Fruit fly (Drosophila melanogaster) whole organism, pupa: Measurements from ENCODE around the gene Aplip1.

Experiments
- CG10348 ChIP-seq: fragments of 200-800 bp; sonication (Bioruptor generic); IDR thresholded peaks from 2 replicates; pipeline ENCODE4 v1.3.6; 2022; ENCODE audit warnings: missing biosample characterization, missing genetic modification characterization
- CG12605 ChIP-seq: fragments of 200-800 bp; sonication (Bioruptor generic); IDR thresholded peaks from 2 replicates; pipeline ENCODE4 v1.3.6; 2022; ENCODE audit warnings: missing biosample characterization, missing genetic modification characterization
- CG13204 ChIP-seq: fragments of 200-800 bp; sonication (Bioruptor generic); optimal IDR thresholded peaks from 2 replicates; lab custom pipeline; 2018; ENCODE audit warnings: missing biosample characterization, mild to moderate bottlenecking, missing genetic modification characterization, moderate library complexity
- CG14655 ChIP-seq: fragments of 200-800 bp; sonication (Bioruptor generic); optimal IDR thresholded peaks from 3 replicates; lab custom pipeline; 2017; ENCODE audit warnings: mild to moderate bottlenecking, missing biosample characterization, missing genetic modification reagents, missing genetic modification characterization
- CG15710 ChIP-seq: fragments of 200-800 bp; sonication (Bioruptor generic); optimal IDR thresholded peaks from 2 replicates; lab custom pipeline; 2018; ENCODE audit warnings: missing biosample characterization, mild to moderate bottlenecking, missing genetic modification characterization, moderate library complexity
- CG17806 ChIP-seq: fragments of 200-800 bp; sonication (Bioruptor generic); optimal IDR thresholded peaks from 2 replicates; lab custom pipeline; 2018; ENCODE audit warnings: missing biosample characterization, mild to moderate bottlenecking, missing genetic modification characterization, moderate library complexity
- CG32121 ChIP-seq: fragments of 200-800 bp; sonication (Bioruptor generic); IDR thresholded peaks from 2 replicates; pipeline ENCODE4 v1.3.6; 2022; ENCODE audit warnings: missing biosample characterization, missing genetic modification characterization
- CG34367 ChIP-seq: fragments of 200-800 bp; sonication (Bioruptor generic); optimal IDR thresholded peaks from 2 replicates; lab custom pipeline; 2018; ENCODE audit warnings: missing biosample characterization, mild to moderate bottlenecking, missing genetic modification characterization
- CG4496 ChIP-seq: fragments of 200-800 bp; sonication (Bioruptor generic); IDR thresholded peaks from 3 replicates; pipeline ENCODE4 v1.3.6; 2022; ENCODE audit warnings: missing biosample characterization, missing genetic modification characterization
- CG8159 ChIP-seq: fragments of 200-800 bp; sonication (Bioruptor generic); optimal IDR thresholded peaks from 3 replicates; lab custom pipeline; 2018; ENCODE audit warnings: missing biosample characterization, mild to moderate bottlenecking, missing genetic modification characterization, moderate library complexity
- CG8301 ChIP-seq: fragments of 200-800 bp; sonication (Bioruptor generic); optimal IDR thresholded peaks from 2 replicates; lab custom pipeline; 2018; ENCODE audit warnings: missing biosample characterization, mild to moderate bottlenecking, missing genetic modification characterization
- CG9948 ChIP-seq: fragments of 200-800 bp; sonication (Bioruptor generic); optimal IDR thresholded peaks from 2 replicates; lab custom pipeline; 2018; ENCODE audit warnings: missing biosample characterization, mild to moderate bottlenecking, missing genetic modification characterization, moderate library complexity
- D1 ChIP-seq: fragments of 200-800 bp; sonication (Bioruptor generic); optimal IDR thresholded peaks from 2 replicates; lab custom pipeline; 2018; ENCODE audit warnings: missing biosample characterization, mild to moderate bottlenecking, missing genetic modification characterization, moderate library complexity
- EcR ChIP-seq: fragments of 200-800 bp; sonication (Bioruptor generic); optimal IDR thresholded peaks from 3 replicates; lab custom pipeline; 2019; ENCODE audit warnings: missing biosample characterization, missing genetic modification characterization, mild to moderate bottlenecking, moderate library complexity, missing genetic modification reagents
- Ets98B ChIP-seq: fragments of 200-800 bp; sonication (Bioruptor generic); IDR thresholded peaks from 2 replicates; pipeline ENCODE4 v1.3.6; 2022; ENCODE audit warnings: missing biosample characterization, missing genetic modification characterization
- Pif1A ChIP-seq: fragments of 200-800 bp; sonication (Bioruptor generic); optimal IDR thresholded peaks from 3 replicates; lab custom pipeline; 2016; ENCODE audit warnings: missing biosample characterization, missing genetic modification characterization
- Pif1B ChIP-seq: fragments of 200-800 bp; sonication (Bioruptor generic); optimal IDR thresholded peaks from 3 replicates; lab custom pipeline; 2016; ENCODE audit warnings: missing biosample characterization, missing genetic modification characterization
- Snoo ChIP-seq: fragments of 200-800 bp; sonication (Bioruptor generic); optimal IDR thresholded peaks from 3 replicates; lab custom pipeline; 2017; ENCODE audit warnings: missing biosample characterization, mild to moderate bottlenecking, missing genetic modification characterization, inconsistent platforms
- fd96Ca ChIP-seq: fragments of 200-800 bp; sonication (Bioruptor generic); IDR thresholded peaks from 3 replicates; pipeline ENCODE4 v1.3.6; 2022; ENCODE audit warnings: missing biosample characterization, missing genetic modification characterization
- gl ChIP-seq: fragments of 200-800 bp; sonication (Bioruptor generic); optimal IDR thresholded peaks from 2 replicates; lab custom pipeline; 2018; ENCODE audit warnings: missing biosample characterization, mild to moderate bottlenecking, missing genetic modification characterization
- rn ChIP-seq: fragments of 200-800 bp; sonication (Bioruptor generic); IDR thresholded peaks from 2 replicates; pipeline ENCODE4 v1.3.6; 2022; ENCODE audit warnings: missing biosample characterization, missing genetic modification characterization

Gene Aplip1

dm6 chr3L:1195868-1196552 is at the start of gene Aplip1:
TSS of gene Aplip1 (plus strand) at chr3L:1196317.
- no peak for TF ChIP-seq CG15710 (tag; lab: Kevin White, UChicago)
- TF ChIP-seq Pif1A: no peak
- TF ChIP-seq CG12605 (GFP tag; lab: Robert Waterston, UW): peak; percentile 31; the same call in 1 of the 2 replicates
- no peak for TF ChIP-seq CG17806 (tag; lab: Kevin White, UChicago)
- peak; percentile 39; the same call in 1 of the 3 replicates for TF ChIP-seq CG4496 (GFP tag; lab: Robert Waterston, UW)
- no peak for TF ChIP-seq Pif1B (GFP tag; lab: Kevin White, UChicago)
- TF ChIP-seq fd96Ca: 0 out of 3 replicates have a peak, but pooled peaks have one; percentile 10
- no peak for TF ChIP-seq CG32121 (GFP tag; lab: Robert Waterston, UW)
- TF ChIP-seq EcR (GFP tag; lab: Kevin White, UChicago): no peak
- TF ChIP-seq CG34367 (tag; lab: Kevin White, UChicago): no peak
- TF ChIP-seq rn (GFP tag; lab: Robert Waterston, UW): no peak
- TF ChIP-seq Snoo: no peak

dm6 chr3L:1146492-1146891 is 49.6 kb upstream of the Aplip1 start:
- TF ChIP-seq D1 (no peak), fd96Ca (no peak), EcR (GFP tag; lab: Kevin White, UChicago) (no peak), CG9948 (tag; lab: Kevin White, UChicago) (no peak), Snoo (no peak), CG10348 (GFP tag; lab: Robert Waterston, UW) (no peak), CG8301 (tag; lab: Kevin White, UChicago) (no peak), gl (tag; lab: Kevin White, UChicago) (no peak), CG8159 (no peak), Ets98B (no peak), rn (GFP tag; lab: Robert Waterston, UW) (no peak)
- TF ChIP-seq, all 21 proteins: peak for 0

- no peak for TF ChIP-seq CG17806 (tag; lab: Kevin White, UChicago)
- 0 out of 3 replicates have a peak, but pooled peaks have one; percentile 12 for TF ChIP-seq CG4496 (GFP tag; lab: Robert Waterston, UW)
- peak; percentile 27 for TF ChIP-seq CG14655 (GFP tag; lab: Kevin White, UChicago)
- peak; percentile 38; the same call in 1 of the 3 replicates for TF ChIP-seq fd96Ca
- no peak for TF ChIP-seq CG15710 (tag; lab: Kevin White, UChicago)
Measured at dm6 chr3L:1149230-1149629, 46.9 kb upstream of the Aplip1 start.

- TF ChIP-seq CG4496 (GFP tag; lab: Robert Waterston, UW) (peak; percentile 39; the same call in 1 of the 3 replicates), CG12605 (GFP tag; lab: Robert Waterston, UW) (no peak), CG17806 (tag; lab: Kevin White, UChicago) (no peak)
Measured at dm6 chr3L:1151691-1152090, 44.4 kb upstream of the Aplip1 start.

dm6 chr3L:1152540-1153348 is 43.4 kb upstream of the Aplip1 start:
- TF ChIP-seq Ets98B: no peak
- TF ChIP-seq, all 21 proteins: peak for 0

- TF ChIP-seq CG14655 (GFP tag; lab: Kevin White, UChicago) (peak; percentile 48), EcR (GFP tag; lab: Kevin White, UChicago) (no peak), CG10348 (GFP tag; lab: Robert Waterston, UW) (no peak), fd96Ca (0 out of 3 replicates have a peak, but pooled peaks have one; percentile 49), rn (GFP tag; lab: Robert Waterston, UW) (0 out of 2 replicates have a peak, but pooled peaks have one; percentile 28), CG32121 (GFP tag; lab: Robert Waterston, UW) (peak; percentile 50; the same call in 1 of the 2 replicates), CG12605 (GFP tag; lab: Robert Waterston, UW) (0 out of 2 replicates have a peak, but pooled peaks have one; percentile 23), CG4496 (GFP tag; lab: Robert Waterston, UW) (peak; percentile 79), CG9948 (tag; lab: Kevin White, UChicago) (peak; percentile 11), CG15710 (tag; lab: Kevin White, UChicago) (peak; percentile 5), CG8301 (tag; lab: Kevin White, UChicago) (peak; percentile 29), CG17806 (tag; lab: Kevin White, UChicago) (peak; percentile 12), CG8159 (peak; percentile 4), CG13204 (GFP tag; lab: Kevin White, UChicago) (no peak)
Measured at dm6 chr3L:1165808-1166207, 30.3 kb upstream of the Aplip1 start.
